Fruit fly (Drosophila melanogaster): ENCODE data around the gene Rat1.
A peak's percentile ranks its signal among the peaks of the same experiment; 100 is the strongest.

Rat1 gene

dm6 chr2L:6948540-6948942, 40.7 kb downstream of the Rat1 start, which contains the start of gene ihog (continued):
- TF ChIP-seq Doc3 (GFP tag; IDR thresholded peaks at IDR 0.05; ENCODE audit: partially characterized antibody) = peak; percentile 55; the same call in 2 of the 3 replicates
- TF ChIP-seq ttk (GFP tag; IDR thresholded peaks at IDR 0.05) = no peak
- peak; percentile 68; the same call in 1 of the 2 replicates for TF ChIP-seq MBD-R2 (GFP tag; IDR thresholded peaks at IDR 0.05)
- peak; percentile 79 for TF ChIP-seq cg (GFP tag; optimal IDR thresholded peaks at IDR 0.05)
- peak; percentile 87 for TF ChIP-seq CG4707 (GFP tag; optimal IDR thresholded peaks at IDR 0.05)
- peak; percentile 48 for TF ChIP-seq BEAF-32 (GFP tag; optimal IDR thresholded peaks at IDR 0.05)
- TF ChIP-seq pzg (GFP tag; optimal IDR thresholded peaks at IDR 0.05) = peak; percentile 49
- TF ChIP-seq vvl (GFP tag; IDR thresholded peaks at IDR 0.05) = peak; percentile 52
- TF ChIP-seq CG10366 (GFP tag; IDR thresholded peaks at IDR 0.05) = 0 out of 2 replicates have a peak, but pooled peaks have one; percentile 17
- no peak for TF ChIP-seq CG4820 (GFP tag; optimal IDR thresholded peaks at IDR 0.05)
- TF ChIP-seq CG7556 (GFP tag; optimal IDR thresholded peaks at IDR 0.05) = peak; percentile 20
- peak; percentile 41 for TF ChIP-seq CG13775 (GFP tag; optimal IDR thresholded peaks at IDR 0.05)
- peak; percentile 100 for TF ChIP-seq CG15514 (GFP tag; optimal IDR thresholded peaks at IDR 0.05)
- TF ChIP-seq CG6854 (GFP tag; optimal IDR thresholded peaks at IDR 0.05) = peak; percentile 7
- no peak for TF ChIP-seq sens-2 (GFP tag; IDR thresholded peaks at IDR 0.05)
- TF ChIP-seq CG34376 (GFP tag; optimal IDR thresholded peaks at IDR 0.05) = peak; percentile 4
- TF ChIP-seq CG12659 (GFP tag; optimal IDR thresholded peaks at IDR 0.05) = peak; percentile 31
- peak; percentile 54; the same call in 3 of the 4 replicates for TF ChIP-seq Dll (GFP tag; IDR thresholded peaks at IDR 0.05; ENCODE audit: partially characterized antibody)
- peak; percentile 21 for TF ChIP-seq stwl (tag; optimal IDR thresholded peaks at IDR 0.05)
- TF ChIP-seq row (GFP tag; IDR thresholded peaks at IDR 0.05) = peak; percentile 88
- peak; percentile 71 for TF ChIP-seq CG4617 (GFP tag; optimal IDR thresholded peaks at IDR 0.05; ENCODE audit: borderline replicate concordance)
- TF ChIP-seq CG10267 (tag; optimal IDR thresholded peaks at IDR 0.05) = peak; percentile 28
- peak; percentile 19 for TF ChIP-seq nerfin-1 (tag; optimal IDR thresholded peaks at IDR 0.05)
- TF ChIP-seq Sry-β (GFP tag; optimal IDR thresholded peaks at IDR 0.05) = peak; percentile 72
- peak; percentile 15 for TF ChIP-seq gcm (GFP tag; optimal IDR thresholded peaks at IDR 0.05)
- peak; percentile 72 for TF ChIP-seq bbx (GFP tag; IDR thresholded peaks at IDR 0.05; ENCODE audit: partially characterized antibody)
- TF ChIP-seq CG7987 (GFP tag; optimal IDR thresholded peaks at IDR 0.05) = no peak
- TF ChIP-seq Opbp (GFP tag; IDR thresholded peaks at IDR 0.05; ENCODE audit: partially characterized antibody) = peak; percentile 67
- no peak for TF ChIP-seq CG4360 (GFP tag; IDR thresholded peaks at IDR 0.05)
- peak; percentile 61 for TF ChIP-seq CG8924 (tag; optimal IDR thresholded peaks at IDR 0.05)
- TF ChIP-seq knrl (GFP tag; IDR thresholded peaks at IDR 0.05; ENCODE audit: partially characterized antibody) = peak; percentile 66; the same call in 2 of the 3 replicates
- peak; percentile 45 for TF ChIP-seq nerfin-2 (GFP tag; IDR thresholded peaks at IDR 0.05; ENCODE audit: partially characterized antibody)
- peak; percentile 12 for TF ChIP-seq CG17829 (tag; optimal IDR thresholded peaks at IDR 0.05)
- no peak for TF ChIP-seq CG32532 (GFP tag; IDR thresholded peaks at IDR 0.05)
- no peak for TF ChIP-seq CG11696 (GFP tag; IDR thresholded peaks at IDR 0.05)
- TF ChIP-seq CG1647 (GFP tag; optimal IDR thresholded peaks at IDR 0.05) = no peak
- TF ChIP-seq CG12236 (GFP tag; optimal IDR thresholded peaks at IDR 0.05) = peak; percentile 6
- TF ChIP-seq Dref (GFP tag; IDR thresholded peaks at IDR 0.05) = peak; percentile 7; the same call in 1 of the 2 replicates
- 0 out of 3 replicates have a peak, but pooled peaks have one; percentile 27 for TF ChIP-seq CG17361 (GFP tag; IDR thresholded peaks at IDR 0.05)
- TF ChIP-seq GATAe (GFP tag; conservative IDR thresholded peaks at IDR 0.05) = no peak
- peak; percentile 39; the same call in 1 of the 3 replicates for TF ChIP-seq ci (GFP tag; IDR thresholded peaks at IDR 0.05)
- peak; percentile 34 for TF ChIP-seq Fer1 (GFP tag; optimal IDR thresholded peaks at IDR 0.05)
- peak; percentile 4 for TF ChIP-seq CG6254 (GFP tag; optimal IDR thresholded peaks at IDR 0.05)
- peak; percentile 81 for TF ChIP-seq pfk (GFP tag; optimal IDR thresholded peaks at IDR 0.05)
- no peak for TF ChIP-seq maf-S (GFP tag; optimal IDR thresholded peaks at IDR 0.05)
- TF ChIP-seq hbn (GFP tag; IDR thresholded peaks at IDR 0.05; ENCODE audit: partially characterized antibody) = 0 out of 2 replicates have a peak, but pooled peaks have one; percentile 23
- peak; percentile 63; the same call in 2 of the 3 replicates for TF ChIP-seq CG6791 (GFP tag; IDR thresholded peaks at IDR 0.05; ENCODE audit: partially characterized antibody)
- TF ChIP-seq HLH4C (GFP tag; IDR thresholded peaks at IDR 0.05; ENCODE audit: partially characterized antibody) = 0 out of 3 replicates have a peak, but pooled peaks have one; percentile 9
